Fruit fly (Drosophila melanogaster) whole organism, embryonic: ENCODE measurements around the gene CG8136.

Experiments used
- Antp ChIP-seq: fragments of 200-800 bp; sonication (Bioruptor generic); optimal IDR thresholded peaks from 3 replicates; lab custom pipeline; 2016; ENCODE audit warnings: missing biosample characterization, missing genetic modification characterization
- CG10147 ChIP-seq: fragments of 200-800 bp; sonication (Bioruptor generic); optimal IDR thresholded peaks from 2 replicates; lab custom pipeline; 2019; ENCODE audit warnings: missing biosample characterization, mild to moderate bottlenecking, missing genetic modification characterization, moderate library complexity
- CG10565 ChIP-seq: fragments of 200-800 bp; sonication (Bioruptor generic); optimal IDR thresholded peaks from 3 replicates; lab custom pipeline; 2016; ENCODE audit warnings: missing biosample characterization, mild to moderate bottlenecking, missing genetic modification characterization
- CG11696 ChIP-seq: fragments of 200-800 bp; sonication (Bioruptor generic); IDR thresholded peaks from 2 replicates; pipeline ENCODE4 v1.3.6; 2022; ENCODE audit warnings: missing biosample characterization, missing genetic modification characterization
- CG13287 ChIP-seq: fragments of 200-800 bp; sonication (Bioruptor generic); IDR thresholded peaks from 2 replicates; pipeline ENCODE4 v1.3.6; 2022; ENCODE audit warnings: missing biosample characterization, missing genetic modification characterization; ENCODE audit not compliant: partially characterized antibody
- CG1529 ChIP-seq: fragments of 200-800 bp; sonication (Bioruptor generic); optimal IDR thresholded peaks from 3 replicates; lab custom pipeline; 2018; ENCODE audit warnings: missing biosample characterization, missing genetic modification characterization
- CG17912 ChIP-seq: fragments of 200-800 bp; sonication (Bioruptor generic); optimal IDR thresholded peaks from 2 replicates; lab custom pipeline; 2018; ENCODE audit warnings: missing biosample characterization, mild to moderate bottlenecking, missing genetic modification characterization
- CG34224 ChIP-seq: fragments of 200-800 bp; sonication (Bioruptor generic); IDR thresholded peaks from 3 replicates; pipeline ENCODE4 v1.3.6; 2022; ENCODE audit warnings: missing biosample characterization, missing genetic modification characterization; ENCODE audit not compliant: partially characterized antibody
- CG34376 ChIP-seq: fragments of 200-800 bp; sonication (Bioruptor generic); optimal IDR thresholded peaks from 2 replicates; lab custom pipeline; 2018; ENCODE audit warnings: missing biosample characterization, mild to moderate bottlenecking, missing genetic modification characterization
- CG6791 ChIP-seq: fragments of 200-800 bp; sonication (Bioruptor generic); IDR thresholded peaks from 3 replicates; pipeline ENCODE4 v1.3.6; 2022; ENCODE audit warnings: missing biosample characterization, missing genetic modification characterization; ENCODE audit not compliant: partially characterized antibody
- CG7839 ChIP-seq: fragments of 200-800 bp; sonication (Bioruptor generic); optimal IDR thresholded peaks from 3 replicates; lab custom pipeline; 2018; ENCODE audit warnings: missing biosample characterization, mild to moderate bottlenecking, missing genetic modification characterization, moderate library complexity
- CG7963 ChIP-seq: fragments of 200-800 bp; sonication (Bioruptor generic); IDR thresholded peaks from 3 replicates; pipeline ENCODE4 v1.3.6; 2022; ENCODE audit warnings: missing biosample characterization, missing genetic modification characterization; ENCODE audit not compliant: partially characterized antibody
- CG8388 ChIP-seq: fragments of 200-800 bp; sonication (Bioruptor generic); optimal IDR thresholded peaks from 2 replicates; lab custom pipeline; 2019; ENCODE audit warnings: missing biosample characterization, mild to moderate bottlenecking, missing genetic modification characterization, moderate library complexity
- CG9215 ChIP-seq: fragments of 200-800 bp; sonication (Bioruptor generic); IDR thresholded peaks from 2 replicates; pipeline ENCODE4 v1.3.6; 2022; ENCODE audit warnings: missing biosample characterization, missing genetic modification characterization
- Camta ChIP-seq: fragments of 200-800 bp; sonication (Bioruptor generic); optimal IDR thresholded peaks from 2 replicates; lab custom pipeline; 2016; ENCODE audit warnings: missing biosample characterization, missing genetic modification characterization
- Dp ChIP-seq: fragments of 200-800 bp; sonication (Bioruptor generic); optimal IDR thresholded peaks from 2 replicates; lab custom pipeline; 2018; ENCODE audit warnings: missing biosample characterization, mild to moderate bottlenecking, missing genetic modification characterization, moderate library complexity
- Hmx ChIP-seq: fragments of 200-800 bp; sonication (Bioruptor generic); optimal IDR thresholded peaks from 2 replicates; lab custom pipeline; 2016; ENCODE audit warnings: missing biosample characterization, missing genetic modification characterization
- Hr78 ChIP-seq, 2 experiments: fragments of 200-800 bp in 1 of 2; fragments of >200 bp in 1 of 2; sonication (Bioruptor generic) in 1 of 2; optimal IDR thresholded peaks; 2 replicates each; lab custom pipeline; 2017 to 2019; ENCODE audit warnings: missing biosample characterization in 2 of 2, missing genetic modification characterization in 2 of 2, mild to moderate bottlenecking in 1 of 2, moderate library complexity in 1 of 2
- MBD-R2 ChIP-seq: fragments of 200-800 bp; sonication (Bioruptor generic); IDR thresholded peaks from 2 replicates; pipeline ENCODE4 v1.3.6; 2022; ENCODE audit warnings: missing biosample characterization, missing genetic modification characterization
- Med ChIP-seq: fragments of 200-800 bp; sonication (Bioruptor generic); peaks from one replicate; lab custom pipeline; 2016; ENCODE audit warnings: missing biosample characterization, missing genetic modification characterization, mild to moderate bottlenecking, inconsistent platforms, moderate library complexity
- Mrtf ChIP-seq: fragments of 200-800 bp; sonication (Bioruptor generic); IDR thresholded peaks from 3 replicates; pipeline ENCODE4 v1.3.6; 2022; ENCODE audit warnings: missing biosample characterization, missing genetic modification characterization
- Myb ChIP-seq: fragments of 200-800 bp; sonication (Bioruptor generic); optimal IDR thresholded peaks from 2 replicates; lab custom pipeline; 2016; ENCODE audit warnings: missing biosample characterization, missing genetic modification characterization
- Opbp ChIP-seq: fragments of 200-800 bp; sonication (Bioruptor generic); IDR thresholded peaks from 3 replicates; pipeline ENCODE4 v1.3.6; 2022; ENCODE audit warnings: missing biosample characterization, missing genetic modification characterization; ENCODE audit not compliant: partially characterized antibody
- Ptx1 ChIP-seq: fragments of 200-800 bp; sonication (Bioruptor generic); IDR thresholded peaks from 2 replicates; pipeline ENCODE4 v1.3.6; 2022; ENCODE audit warnings: missing biosample characterization, missing genetic modification characterization
- Rfx ChIP-seq: fragments of 200-800 bp; sonication (Bioruptor generic); IDR thresholded peaks from 2 replicates; pipeline ENCODE4 v1.3.6; 2022; ENCODE audit warnings: missing biosample characterization, missing genetic modification characterization
- Rx ChIP-seq: fragments of 200-800 bp; sonication (Bioruptor generic); IDR thresholded peaks from 2 replicates; pipeline ENCODE4 v1.3.6; 2022; ENCODE audit warnings: missing biosample characterization, missing genetic modification characterization
- ap ChIP-seq: fragments of 200-800 bp; sonication (Bioruptor generic); IDR thresholded peaks from 2 replicates; pipeline ENCODE4 v1.3.6; 2022; ENCODE audit warnings: missing biosample characterization, missing genetic modification characterization
- bcd ChIP-seq: fragments of 200-800 bp; sonication (Bioruptor generic); optimal IDR thresholded peaks from 2 replicates; lab custom pipeline; 2017; ENCODE audit warnings: missing biosample characterization, mild to moderate bottlenecking, missing genetic modification characterization
- caup ChIP-seq: fragments of 200-800 bp; sonication (Bioruptor generic); optimal IDR thresholded peaks from 3 replicates; lab custom pipeline; 2017; ENCODE audit warnings: missing biosample characterization, mild to moderate bottlenecking, missing genetic modification characterization, moderate library complexity; ENCODE audit not compliant: severe bottlenecking
- chif ChIP-seq, 2 experiments: fragments of 200-800 bp; sonication (Bioruptor generic); optimal IDR thresholded peaks; 3 replicates each; lab custom pipeline; 2016; ENCODE audit warnings: missing biosample characterization in 2 of 2, missing genetic modification characterization in 2 of 2
- crol ChIP-seq: fragments of 200-800 bp; sonication (Bioruptor generic); IDR thresholded peaks from 2 replicates; pipeline ENCODE4 v1.3.6; 2022; ENCODE audit warnings: missing biosample characterization, missing genetic modification characterization
- crp ChIP-seq, 2 experiments: fragments of 200-800 bp; sonication (Bioruptor generic); optimal IDR thresholded peaks; 2 replicates in 1 of 2; 3 replicates in 1 of 2; lab custom pipeline; 2017; ENCODE audit warnings: missing biosample characterization in 2 of 2, missing genetic modification characterization in 2 of 2, mild to moderate bottlenecking in 1 of 2, moderate library complexity in 1 of 2
- dmrt99B ChIP-seq: fragments of 200-800 bp; sonication (Bioruptor generic); optimal IDR thresholded peaks from 2 replicates; lab custom pipeline; 2018; ENCODE audit warnings: missing biosample characterization, mild to moderate bottlenecking, missing genetic modification characterization, moderate library complexity
- exex ChIP-seq: fragments of 200-800 bp; sonication (Bioruptor generic); optimal IDR thresholded peaks from 4 replicates; lab custom pipeline; 2018; ENCODE audit warnings: missing biosample characterization, mild to moderate bottlenecking, missing genetic modification characterization, moderate library complexity
- fu2 ChIP-seq: fragments of 200-800 bp; sonication (Bioruptor generic); optimal IDR thresholded peaks from 2 replicates; lab custom pipeline; 2016; ENCODE audit warnings: missing biosample characterization, missing genetic modification characterization
- lab ChIP-seq: fragments of 200-800 bp; sonication (Bioruptor generic); optimal IDR thresholded peaks from 3 replicates; lab custom pipeline; 2017; ENCODE audit warnings: missing biosample characterization, missing genetic modification characterization, mild to moderate bottlenecking, moderate library complexity, missing genetic modification reagents
- pzg ChIP-seq: fragments of 200-800 bp; sonication (Bioruptor generic); optimal IDR thresholded peaks from 3 replicates; lab custom pipeline; 2018; ENCODE audit warnings: missing biosample characterization, mild to moderate bottlenecking, missing genetic modification characterization, moderate library complexity
- ranshi ChIP-seq: fragments of 200-800 bp; sonication (Bioruptor generic); IDR thresholded peaks from 2 replicates; pipeline ENCODE4 v1.3.6; 2022; ENCODE audit warnings: missing biosample characterization, missing genetic modification characterization
- row ChIP-seq: fragments of 200-800 bp; sonication (Bioruptor generic); IDR thresholded peaks from 3 replicates; pipeline ENCODE4 v1.3.6; 2022; ENCODE audit warnings: missing biosample characterization, missing genetic modification characterization
- salm ChIP-seq: fragments of 200-800 bp; sonication (Bioruptor generic); optimal IDR thresholded peaks from 2 replicates; lab custom pipeline; 2018; ENCODE audit warnings: missing biosample characterization, mild to moderate bottlenecking, missing genetic modification characterization
- sug ChIP-seq: fragments of 200-800 bp; optimal IDR thresholded peaks from 2 replicates; lab custom pipeline; 2019; ENCODE audit warnings: missing biosample characterization, mild to moderate bottlenecking, missing genetic modification characterization, moderate library complexity
- tgo ChIP-seq: fragments of 200-800 bp; sonication (Bioruptor generic); IDR thresholded peaks from 3 replicates; pipeline ENCODE4 v1.3.6; 2022; ENCODE audit warnings: missing biosample characterization, missing genetic modification characterization
- tio ChIP-seq: fragments of 200-800 bp; sonication (Bioruptor generic); optimal IDR thresholded peaks from 2 replicates; lab custom pipeline; 2017; ENCODE audit warnings: missing biosample characterization, missing genetic modification characterization, inconsistent platforms
- tup ChIP-seq: fragments of 200-800 bp; sonication (Bioruptor generic); optimal IDR thresholded peaks from 2 replicates; lab custom pipeline; 2016; ENCODE audit warnings: missing biosample characterization, mild to moderate bottlenecking, missing genetic modification characterization, moderate library complexity
- vfl ChIP-seq: fragments of 200-800 bp; sonication (Bioruptor generic); optimal IDR thresholded peaks from 2 replicates; lab custom pipeline; 2016; ENCODE audit warnings: missing biosample characterization, missing genetic modification characterization

Gene CG8136

DNA sequence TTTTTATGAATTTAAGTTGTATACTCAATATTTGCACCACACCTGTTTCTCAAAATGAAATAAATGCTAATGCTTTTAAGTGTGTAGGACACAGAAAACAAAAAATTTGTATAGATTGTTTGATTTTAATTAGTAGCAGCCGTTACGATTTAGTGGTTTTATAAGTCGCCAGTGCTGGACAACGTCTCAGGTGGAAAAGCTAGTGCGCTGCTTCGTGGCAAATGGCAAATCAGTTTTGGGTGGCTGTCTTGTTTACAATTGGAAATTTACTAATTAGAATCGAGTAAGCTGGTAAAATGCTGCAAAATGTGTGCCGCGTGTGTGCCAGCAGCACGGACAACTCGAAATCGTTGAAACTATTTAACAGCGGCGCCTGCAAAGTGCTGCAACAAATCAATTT lies 5.5 kb downstream of the CG8136 start, which contains the start of gene CG8159 (continued):
- TF ChIP-seq Camta (GFP tag; lab: Kevin White, UChicago): no peak
- TF ChIP-seq fu2 (GFP tag; lab: Kevin White, UChicago): no peak

DNA sequence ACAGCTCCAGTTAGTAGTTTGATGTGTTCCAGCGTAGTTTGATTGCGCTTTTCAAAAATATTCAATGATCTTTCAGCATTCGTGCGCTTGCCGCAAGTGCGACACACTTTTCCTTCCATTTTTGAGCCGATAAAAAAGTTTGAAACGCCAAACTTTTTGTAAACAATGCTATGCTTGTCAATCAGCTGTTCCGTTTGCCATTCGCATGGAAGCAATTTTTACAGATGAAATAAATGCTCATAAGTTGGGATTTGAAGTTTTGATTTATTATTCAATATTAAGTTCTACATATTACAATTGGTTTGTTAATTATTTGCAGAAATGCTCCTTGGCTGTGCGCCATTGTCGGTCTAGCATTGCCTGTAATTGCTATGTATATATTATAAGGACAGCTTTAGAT lies 8.4 kb downstream of the CG8136 start, which contains the start of gene ranshi:
TSS of gene ranshi (minus strand) at position 152 of the 400 bp plus-strand sequence.
- TF ChIP-seq CG7839 (tag; lab: Kevin White, UChicago) (no peak), Ptx1 (GFP tag; lab: Robert Waterston, UW) (no peak), dmrt99B (tag; lab: Kevin White, UChicago) (no peak), row (GFP tag; lab: Robert Waterston, UW) (peak; percentile 11; the same call in 1 of the 3 replicates), MBD-R2 (peak; percentile 77), caup (GFP tag; lab: Kevin White, UChicago) (no peak), CG34224 (0 out of 3 replicates have a peak, but pooled peaks have one; percentile 16), pzg (GFP tag; lab: Kevin White, UChicago) (peak; percentile 15), crp (GFP tag; optimal IDR thresholded peaks at IDR 0.05; lab: Kevin White, UChicago) (peak in 1 of 2 experiments; percentile 79), Med (GFP tag; lab: Kevin White, UChicago) (peak; percentile 28), Rfx (no peak)

DNA sequence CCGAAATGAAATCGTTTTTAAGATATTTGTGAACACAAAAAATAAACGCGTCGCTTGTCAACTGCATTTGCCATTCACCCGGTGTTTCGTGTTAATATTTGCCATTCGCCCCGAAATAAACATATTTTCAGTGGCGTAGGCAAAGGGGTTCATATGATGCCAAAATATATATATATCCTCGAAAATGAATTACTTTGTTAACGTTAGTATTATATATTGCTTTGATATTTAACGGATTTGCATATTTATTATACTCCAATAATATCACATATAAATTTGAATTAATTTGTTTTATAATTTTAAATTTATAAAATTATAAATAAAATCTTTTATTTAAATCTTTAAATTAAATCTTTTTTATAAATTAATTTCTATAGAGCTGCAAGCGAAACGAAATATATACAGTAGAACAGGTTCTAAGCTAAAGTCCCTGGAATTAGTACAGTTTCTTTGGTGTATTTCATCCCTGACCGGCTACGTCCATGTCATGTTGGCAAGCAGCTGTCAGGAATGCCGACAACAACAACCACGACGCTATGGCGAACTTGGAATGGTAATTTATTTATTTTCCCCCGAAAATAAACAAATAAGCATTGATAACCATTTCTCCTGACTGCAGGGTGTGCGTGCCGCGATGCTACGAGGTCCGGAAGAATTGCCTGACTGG lies 10.6 kb downstream of the CG8136 start, which contains the start of the genes M1BP and CG8202:
TSS of gene M1BP (minus strand) at position 102 of the 667 bp plus-strand sequence.
TSS of gene CG8202 (plus strand) at position 495 of the 667 bp plus-strand sequence.
- TF ChIP-seq ranshi (peak; percentile 92), Hr78 (GFP tag; optimal IDR thresholded peaks at IDR 0.05; lab: Kevin White, UChicago) (no peak), CG17912 (peak; percentile 68), Dp (GFP tag; lab: Kevin White, UChicago) (peak; percentile 2), Antp (peak; percentile 71), tup (GFP tag; lab: Kevin White, UChicago) (peak; percentile 4), tgo (peak; percentile 83), sug (tag; lab: Kevin White, UChicago) (peak; percentile 92), Rx (GFP tag; lab: Robert Waterston, UW) (0 out of 2 replicates have a peak, but pooled peaks have one; percentile 40), vfl (peak; percentile 0), tio (GFP tag; lab: Kevin White, UChicago) (peak; percentile 84), CG9215 (GFP tag; lab: Robert Waterston, UW) (peak; percentile 83), crol (GFP tag; lab: Robert Waterston, UW) (no peak), CG10147 (GFP tag; lab: Kevin White, UChicago) (peak; percentile 89), salm (peak; percentile 81), lab (GFP tag; lab: Kevin White, UChicago) (no peak), Myb (peak; percentile 41), ap (GFP tag; lab: Robert Waterston, UW) (peak; percentile 47; the same call in 1 of the 2 replicates), CG11696 (GFP tag; lab: Robert Waterston, UW) (0 out of 2 replicates have a peak, but pooled peaks have one; percentile 15), CG1529 (GFP tag; lab: Kevin White, UChicago) (peak; percentile 64), CG13287 (GFP tag; lab: Robert Waterston, UW) (no peak), CG6791 (GFP tag; lab: Robert Waterston, UW) (no peak), CG7963 (GFP tag; lab: Robert Waterston, UW) (no peak), Hmx (no peak), chif (GFP tag; optimal IDR thresholded peaks at IDR 0.05; lab: Kevin White, UChicago) (peak; percentile 8 to 67), Mrtf (GFP tag; lab: Robert Waterston, UW) (peak; percentile 74; the same call in 2 of the 3 replicates), CG10565 (GFP tag; lab: Kevin White, UChicago) (peak; percentile 43), bcd (GFP tag; lab: Kevin White, UChicago) (peak; percentile 90), exex (tag; lab: Kevin White, UChicago) (peak; percentile 66), CG34376 (GFP tag; lab: Kevin White, UChicago) (peak; percentile 47), Opbp (GFP tag; lab: Robert Waterston, UW) (no peak), CG8388 (peak; percentile 91)
